Worm (Caenorhabditis elegans): ENCODE data around the gene unc-31.

unc-31 gene

DNA sequence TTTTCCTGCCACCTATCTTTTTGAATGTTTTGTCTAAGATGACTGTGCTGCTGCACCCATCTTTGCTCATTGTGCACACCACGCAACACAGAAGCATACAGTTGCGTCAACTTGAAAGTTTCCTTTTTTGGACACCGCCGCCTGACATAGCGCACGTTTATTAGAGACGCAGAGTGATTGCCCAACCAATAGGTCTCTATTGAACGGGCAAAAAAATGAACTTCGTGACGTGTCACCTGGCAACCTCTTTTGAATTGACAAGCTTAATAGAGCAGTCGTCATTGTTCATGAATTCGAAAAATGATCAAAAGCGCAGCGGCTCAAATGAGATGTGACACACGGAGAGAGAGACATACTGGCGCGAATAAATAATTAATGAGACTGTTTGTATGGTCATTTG is 37.9 kb downstream of the unc-31 start:
- TF ChIP-seq nhr-2 (tag; optimal IDR thresholded peaks at IDR 0.05) (peak; percentile 39), ces-1 (GFP tag; optimal IDR thresholded peaks at IDR 0.05) (no peak), nhr-28 (tag; optimal IDR thresholded peaks at IDR 0.05) (no peak), nhr-12 (tag; optimal IDR thresholded peaks at IDR 0.05) (no peak), ceh-39 (tag; optimal IDR thresholded peaks at IDR 0.05) (no peak), zip-8 (tag; optimal IDR thresholded peaks at IDR 0.05) (no peak)

DNA sequence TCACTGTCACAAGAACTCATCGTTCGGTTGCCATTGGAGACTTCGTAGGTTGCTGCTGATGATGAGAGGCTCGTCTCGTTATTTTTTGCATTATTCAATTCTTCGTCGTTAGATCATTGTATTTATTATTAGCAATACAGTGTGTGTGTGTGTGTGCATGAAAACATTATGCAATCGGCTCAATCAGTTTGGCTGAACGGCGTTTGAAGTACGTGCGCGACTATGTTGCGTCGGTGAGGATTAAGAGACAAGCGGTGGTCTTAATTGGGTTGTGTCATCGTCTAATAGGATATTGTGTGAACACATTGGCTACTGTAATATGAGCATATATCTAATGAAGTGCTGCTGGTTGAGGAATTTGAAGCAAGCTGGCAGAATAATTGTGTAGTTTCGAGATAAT is 40.2 kb downstream of the unc-31 start:
- peak; percentile 0 for TF ChIP-seq zip-8 (tag; optimal IDR thresholded peaks at IDR 0.05)
- peak; percentile 9 for TF ChIP-seq cnd-1 (tag; optimal IDR thresholded peaks at IDR 0.05)
- no peak for TF ChIP-seq blmp-1 (tag; optimal IDR thresholded peaks at IDR 0.05)
- peak; percentile 45 for TF ChIP-seq ces-1 (GFP tag; optimal IDR thresholded peaks at IDR 0.05)
- peak; percentile 91 for TF ChIP-seq nhr-2 (tag; optimal IDR thresholded peaks at IDR 0.05)
- no peak for TF ChIP-seq nhr-28 (tag; optimal IDR thresholded peaks at IDR 0.05)

- TF ChIP-seq nhr-237 (tag; optimal IDR thresholded peaks at IDR 0.05) (no peak), sem-2 (GFP tag; optimal IDR thresholded peaks at IDR 0.05) (no peak), ces-1 (GFP tag; optimal IDR thresholded peaks at IDR 0.05) (no peak), ham-2 (GFP tag; optimal IDR thresholded peaks at IDR 0.05) (peak; percentile 66), hlh-1 (tag; optimal IDR thresholded peaks at IDR 0.05) (no peak), pha-4 (tag; optimal IDR thresholded peaks at IDR 0.05) (no peak), sptf-1 (tag; optimal IDR thresholded peaks at IDR 0.05) (no peak), bed-3 (GFP tag; optimal IDR thresholded peaks at IDR 0.05) (no peak), ceh-83 (GFP tag; optimal IDR thresholded peaks at IDR 0.05) (no peak), elt-1 (tag; optimal IDR thresholded peaks at IDR 0.05; ENCODE audit: borderline replicate concordance, insufficient read depth) (peak; percentile 51), lin-32 (GFP tag; optimal IDR thresholded peaks at IDR 0.05) (no peak), cnd-1 (tag; optimal IDR thresholded peaks at IDR 0.05) (no peak), mls-2 (tag; optimal IDR thresholded peaks at IDR 0.05) (no peak), blmp-1 (tag; optimal IDR thresholded peaks at IDR 0.05) (no peak), tbx-8 (GFP tag; optimal IDR thresholded peaks at IDR 0.05) (no peak), mab-5 (tag; optimal IDR thresholded peaks at IDR 0.05) (no peak), unc-62 (GFP tag; optimal IDR thresholded peaks at IDR 0.05) (peak; percentile 18), nhr-28 (tag; optimal IDR thresholded peaks at IDR 0.05) (no peak), nhr-76 (tag; optimal IDR thresholded peaks at IDR 0.05) (no peak), unc-120 (tag; optimal IDR thresholded peaks at IDR 0.05; ENCODE audit: poor library complexity, severe bottlenecking) (no peak)
Observed at ce11 chrIV:12816636-12817035, 43.0 kb downstream of the unc-31 start.

DNA sequence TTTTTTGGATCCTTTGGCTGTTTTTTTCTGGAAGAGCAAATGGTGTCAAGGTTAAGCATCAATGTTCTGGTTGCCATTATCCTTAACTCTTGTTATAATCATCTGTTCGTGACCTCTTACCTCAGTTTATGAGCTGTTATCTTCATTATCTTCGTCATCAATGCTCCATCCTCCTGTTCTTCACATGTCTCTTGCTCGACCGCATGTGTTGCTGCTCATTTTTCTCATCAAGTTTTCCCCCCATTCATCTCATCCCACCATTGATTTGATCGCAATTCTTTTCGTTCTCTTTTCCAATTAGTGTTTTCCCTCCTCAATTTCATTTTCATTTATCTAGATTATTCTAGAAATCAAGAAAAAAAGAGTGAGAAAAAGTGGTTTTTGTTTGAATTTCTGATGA is 43.9 kb downstream of the unc-31 start:
- TF ChIP-seq lin-32 (GFP tag; optimal IDR thresholded peaks at IDR 0.05), result no peak
- no peak for TF ChIP-seq ceh-83 (GFP tag; optimal IDR thresholded peaks at IDR 0.05)
- no peak for TF ChIP-seq mep-1 (tag; optimal IDR thresholded peaks at IDR 0.05)
- no peak for TF ChIP-seq elt-3 (tag; optimal IDR thresholded peaks at IDR 0.05)
- no peak for TF ChIP-seq elt-1 (tag; optimal IDR thresholded peaks at IDR 0.05; ENCODE audit: borderline replicate concordance, insufficient read depth)
- no peak for TF ChIP-seq lsy-2 (tag; optimal IDR thresholded peaks at IDR 0.05)
- no peak for TF ChIP-seq snpc-4 (tag; optimal IDR thresholded peaks at IDR 0.05)
- TF ChIP-seq zip-8 (tag; optimal IDR thresholded peaks at IDR 0.05), result no peak
- no peak for TF ChIP-seq drap-1 (GFP tag; optimal IDR thresholded peaks at IDR 0.05)
- no peak for TF ChIP-seq lin-13 (tag; optimal IDR thresholded peaks at IDR 0.05)
- no peak for TF ChIP-seq ceh-43 (GFP tag; optimal IDR thresholded peaks at IDR 0.05)
- no peak for TF ChIP-seq ztf-11 (tag; optimal IDR thresholded peaks at IDR 0.05)
- no peak for TF ChIP-seq cnd-1 (tag; optimal IDR thresholded peaks at IDR 0.05)
- TF ChIP-seq nhr-2 (tag; optimal IDR thresholded peaks at IDR 0.05), result no peak
- no peak for TF ChIP-seq ces-1 (GFP tag; optimal IDR thresholded peaks at IDR 0.05)
- TF ChIP-seq pha-4 (tag; optimal IDR thresholded peaks at IDR 0.05), result no peak
- no peak for TF ChIP-seq unc-39 (tag; optimal IDR thresholded peaks at IDR 0.05)
- no peak for TF ChIP-seq ham-2 (GFP tag; optimal IDR thresholded peaks at IDR 0.05)
- no peak for TF ChIP-seq blmp-1 (tag; optimal IDR thresholded peaks at IDR 0.05)
- TF ChIP-seq mab-5 (tag; optimal IDR thresholded peaks at IDR 0.05), result no peak

DNA sequence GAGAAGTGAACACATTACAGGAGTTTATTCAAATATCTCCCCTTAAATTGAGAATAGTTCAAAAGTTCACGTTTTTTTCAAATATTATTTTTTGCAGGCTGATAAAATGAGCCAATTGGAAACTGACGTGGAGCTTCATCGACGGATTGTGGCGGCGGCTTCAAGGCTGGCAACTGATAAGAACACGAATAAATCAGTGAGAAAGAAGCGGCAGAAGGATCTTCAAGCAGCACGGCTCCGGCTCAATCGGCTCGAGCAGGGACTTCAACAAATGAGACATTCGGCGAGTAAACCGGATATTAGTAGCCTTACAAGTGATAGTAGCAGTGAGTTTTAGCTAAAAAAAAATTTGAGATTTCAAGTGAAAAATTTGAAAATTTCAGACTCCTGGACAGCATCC is 51.6 kb downstream of the unc-31 start, which contains the start of gene M02B1.4:
M02B1.4 (minus strand) TSS at position 9 of the 400 bp plus-strand sequence.
- TF ChIP-seq nhr-76 (tag; optimal IDR thresholded peaks at IDR 0.05) (no peak), ceh-39 (tag; optimal IDR thresholded peaks at IDR 0.05) (no peak), hlh-1 (tag; optimal IDR thresholded peaks at IDR 0.05) (no peak), unc-62 (GFP tag; optimal IDR thresholded peaks at IDR 0.05) (no peak), blmp-1 (tag; optimal IDR thresholded peaks at IDR 0.05) (no peak), bed-3 (GFP tag; optimal IDR thresholded peaks at IDR 0.05) (no peak), cnd-1 (tag; optimal IDR thresholded peaks at IDR 0.05) (no peak)

All from whole organism, mixed stage, embryonic.